Worm (Caenorhabditis elegans): Measurements from ENCODE around the gene lbp-7.

DNA sequence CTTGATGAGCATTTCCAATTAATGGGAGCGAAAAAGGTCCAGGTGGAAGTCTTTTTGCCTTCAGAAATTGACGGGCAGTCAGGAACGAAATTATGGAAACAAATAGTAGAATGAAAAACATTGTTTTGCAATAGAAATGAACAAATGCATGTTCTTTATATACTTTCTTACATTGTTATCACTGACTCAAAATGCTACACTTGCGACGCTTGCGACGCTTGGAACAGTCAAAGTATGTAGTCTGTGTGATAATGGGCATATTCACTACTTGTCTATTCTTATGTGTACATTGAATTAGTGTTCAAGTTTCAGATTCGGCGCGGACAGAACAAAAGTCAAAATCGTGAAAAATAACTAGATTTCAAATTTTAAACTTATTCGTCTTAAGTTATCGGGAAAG lies 19.0 kb downstream of the lbp-7 start, which contains the start of gene cyp-35C1:
- TF ChIP-seq irx-1 (tag; optimal IDR thresholded peaks at IDR 0.05) = no peak
- no peak for TF ChIP-seq unc-86 (tag; optimal IDR thresholded peaks at IDR 0.05)
- no peak for TF ChIP-seq ztf-11 (tag; optimal IDR thresholded peaks at IDR 0.05)
- TF ChIP-seq nhr-28 (tag; optimal IDR thresholded peaks at IDR 0.05) = no peak
- TF ChIP-seq dsc-1 (tag; optimal IDR thresholded peaks at IDR 0.05) = no peak
- TF ChIP-seq mdl-1 (tag; optimal IDR thresholded peaks at IDR 0.05) = no peak
- TF ChIP-seq aha-1 (tag; optimal IDR thresholded peaks at IDR 0.05) = no peak

Measured in whole organism, L1 larva.